Worm (Caenorhabditis elegans) whole organism, L4 larva: ENCODE results near the gene gipc-1.

Experiments used
- F37D6.2 ChIP-seq: sonication (generic microtip); optimal IDR thresholded peaks from 2 replicates; lab custom pipeline; 2016; ENCODE audit warnings: mild to moderate bottlenecking, missing genetic modification characterization, missing compliant biosample characterization
- F49E8.2 ChIP-seq: sonication (generic microtip); optimal IDR thresholded peaks from 2 replicates; lab custom pipeline; 2016; ENCODE audit warnings: missing compliant biosample characterization, mild to moderate bottlenecking, missing genetic modification characterization, borderline replicate concordance
- R02D3.7 ChIP-seq: fragments of 150-350 bp; sonication (generic microtip); optimal IDR thresholded peaks from 3 replicates; lab custom pipeline; 2014; ENCODE audit warnings: missing biosample characterization, missing genetic modification characterization
- Y48G9A.11 ChIP-seq: fragments of 200-800 bp; sonication (Bioruptor generic); IDR thresholded peaks from 2 replicates; pipeline ENCODE4 v1.3.6; 2022; ENCODE audit warnings: missing genetic modification reagents, missing genetic modification characterization, missing compliant biosample characterization
- ZK337.2 ChIP-seq: fragments of 200-800 bp; sonication (Bioruptor generic); IDR thresholded peaks from 2 replicates; pipeline ENCODE4 v1.3.6; 2022; ENCODE audit warnings: missing genetic modification reagents, missing genetic modification characterization, missing compliant biosample characterization
- aha-1 ChIP-seq: fragments of 150-350 bp; peaks from one replicate; lab custom pipeline; 2014; ENCODE audit warnings: missing biosample characterization, missing genetic modification characterization
- ceh-28 ChIP-seq: fragments of 150-350 bp; optimal IDR thresholded peaks from 2 replicates; lab custom pipeline; 2014; ENCODE audit warnings: missing biosample characterization, missing genetic modification reagents, missing genetic modification characterization
- ceh-62 ChIP-seq: sonication (generic microtip); optimal IDR thresholded peaks from 2 replicates; lab custom pipeline; 2017; ENCODE audit warnings: missing biosample characterization, missing genetic modification characterization
- daf-16 ChIP-seq, 3 experiments: sonication (generic microtip); optimal IDR thresholded peaks; 2 replicates each; lab custom pipeline; 2016 to 2017; ENCODE audit warnings: missing genetic modification characterization in 3 of 3, missing genetic modification reagents in 3 of 3, mild to moderate bottlenecking in 2 of 3, missing compliant biosample characterization in 2 of 3, missing biosample characterization in 1 of 3, moderate library complexity in 1 of 3
- dmd-6 ChIP-seq: fragments of 200-800 bp; sonication (Bioruptor generic); IDR thresholded peaks from 2 replicates; pipeline ENCODE4 v1.3.6; 2022; ENCODE audit warnings: missing genetic modification reagents, missing genetic modification characterization, missing compliant biosample characterization
- dmd-9 ChIP-seq: fragments of 200-800 bp; sonication (Bioruptor generic); IDR thresholded peaks from 2 replicates; pipeline ENCODE4 v1.3.6; 2022; ENCODE audit warnings: missing genetic modification reagents, missing genetic modification characterization, missing compliant biosample characterization
- dpl-1 ChIP-seq: fragments of 150-350 bp; optimal IDR thresholded peaks from 2 replicates; lab custom pipeline; 2014; ENCODE audit warnings: missing biosample characterization, missing genetic modification reagents, missing genetic modification characterization
- duxl-1 ChIP-seq: sonication (generic microtip); optimal IDR thresholded peaks from 2 replicates; lab custom pipeline; 2016; ENCODE audit warnings: mild to moderate bottlenecking, missing genetic modification characterization, moderate library complexity, missing compliant biosample characterization; ENCODE audit not compliant: poor library complexity
- dve-1 ChIP-seq: sonication (generic microtip); optimal IDR thresholded peaks from 2 replicates; lab custom pipeline; 2017; ENCODE audit warnings: antibody characterized with exemption, mild to moderate bottlenecking, missing genetic modification characterization, missing compliant biosample characterization; ENCODE audit not compliant: insufficient read depth
- hif-1 ChIP-seq, 2 experiments: sonication (generic microtip); optimal IDR thresholded peaks; 2 replicates each; lab custom pipeline; 2016 to 2017; ENCODE audit warnings: missing compliant biosample characterization in 2 of 2, missing genetic modification characterization in 2 of 2, missing genetic modification reagents in 2 of 2, missing genotype in 2 of 2, mild to moderate bottlenecking in 1 of 2
- hlh-11 ChIP-seq: fragments of 200-800 bp; sonication (Bioruptor generic); optimal IDR thresholded peaks from 2 replicates; lab custom pipeline; 2018; ENCODE audit warnings: mild to moderate bottlenecking, missing genetic modification characterization, missing compliant biosample characterization
- lim-7 ChIP-seq: fragments of 200-800 bp; sonication (Bioruptor generic); IDR thresholded peaks from 2 replicates; pipeline ENCODE4 v1.3.6; 2022; ENCODE audit warnings: missing genetic modification characterization, missing compliant biosample characterization
- lsy-2 ChIP-seq, 2 experiments: fragments of 150-350 bp in 1 of 2; sonication (generic microtip) in 1 of 2; optimal IDR thresholded peaks; 2 replicates each; lab custom pipeline; 2014 to 2017; ENCODE audit warnings: missing biosample characterization in 2 of 2, missing genetic modification characterization in 2 of 2
- mep-1 ChIP-seq: fragments of 150-350 bp; sonication (generic microtip); optimal IDR thresholded peaks from 3 replicates; lab custom pipeline; 2014; ENCODE audit warnings: missing biosample characterization, missing genetic modification characterization
- mes-2 ChIP-seq: sonication (generic microtip); optimal IDR thresholded peaks from 2 replicates; lab custom pipeline; 2016; ENCODE audit warnings: missing genotype, mild to moderate bottlenecking, missing genetic modification characterization, missing compliant biosample characterization; ENCODE audit not compliant: poor library complexity, severe bottlenecking
- nhr-237 ChIP-seq: sonication (generic microtip); optimal IDR thresholded peaks from 2 replicates; lab custom pipeline; 2017; ENCODE audit warnings: missing biosample characterization, missing genetic modification characterization
- nhr-28 ChIP-seq: fragments of 150-350 bp; optimal IDR thresholded peaks from 2 replicates; lab custom pipeline; 2014; ENCODE audit warnings: missing biosample characterization, missing genetic modification characterization
- nhr-48 ChIP-seq: sonication (generic microtip); optimal IDR thresholded peaks from 2 replicates; lab custom pipeline; 2016; ENCODE audit warnings: mild to moderate bottlenecking, missing genetic modification characterization, missing compliant biosample characterization
- nhr-77 ChIP-seq: fragments of 150-350 bp; optimal IDR thresholded peaks from 2 replicates; lab custom pipeline; 2014; ENCODE audit warnings: missing biosample characterization, missing genetic modification characterization
- pha-4 ChIP-seq, 2 experiments: fragments of 150-350 bp in 1 of 2; fragments of 200-800 bp in 1 of 2; sonication (Bioruptor generic) in 1 of 2; IDR thresholded peaks in 1 of 2; optimal IDR thresholded peaks in 1 of 2; 2 replicates each; pipeline versions ENCODE4 v1.3.6 to Lab custom; 2014 to 2022; ENCODE audit warnings: missing genetic modification characterization in 2 of 2, missing genetic modification reagents in 2 of 2, missing biosample characterization in 1 of 2, missing compliant biosample characterization in 1 of 2
- rbr-2 ChIP-seq: sonication (generic microtip); optimal IDR thresholded peaks from 2 replicates; lab custom pipeline; 2016; ENCODE audit warnings: missing genotype, missing genetic modification characterization, missing compliant biosample characterization
- set-16 ChIP-seq: fragments of 200-800 bp; sonication (Bioruptor generic); IDR thresholded peaks from 2 replicates; pipeline ENCODE4 v1.3.6; 2022; ENCODE audit warnings: missing genetic modification reagents, missing genetic modification characterization, missing compliant biosample characterization
- snpc-1.2 ChIP-seq: fragments of 200-800 bp; sonication (Bioruptor generic); IDR thresholded peaks from 2 replicates; pipeline ENCODE4 v1.3.6; 2022; ENCODE audit warnings: missing genetic modification reagents, missing genetic modification characterization, missing compliant biosample characterization
- unc-130 ChIP-seq: sonication (generic microtip); optimal IDR thresholded peaks from 2 replicates; lab custom pipeline; 2016; ENCODE audit warnings: missing genetic modification reagents, missing genetic modification characterization, missing compliant biosample characterization
- unc-62 ChIP-seq, 3 experiments: fragments of 150-350 bp in 1 of 3; sonication (generic microtip); optimal IDR thresholded peaks in 2 of 3; peaks in 1 of 3; 1 replicate in 1 of 3; 2 replicates in 2 of 3; lab custom pipeline; 2014 to 2017; ENCODE audit warnings: missing biosample characterization in 3 of 3, missing genetic modification characterization in 3 of 3, missing genetic modification reagents in 3 of 3, missing genotype in 1 of 3

gipc-1 gene

DNA sequence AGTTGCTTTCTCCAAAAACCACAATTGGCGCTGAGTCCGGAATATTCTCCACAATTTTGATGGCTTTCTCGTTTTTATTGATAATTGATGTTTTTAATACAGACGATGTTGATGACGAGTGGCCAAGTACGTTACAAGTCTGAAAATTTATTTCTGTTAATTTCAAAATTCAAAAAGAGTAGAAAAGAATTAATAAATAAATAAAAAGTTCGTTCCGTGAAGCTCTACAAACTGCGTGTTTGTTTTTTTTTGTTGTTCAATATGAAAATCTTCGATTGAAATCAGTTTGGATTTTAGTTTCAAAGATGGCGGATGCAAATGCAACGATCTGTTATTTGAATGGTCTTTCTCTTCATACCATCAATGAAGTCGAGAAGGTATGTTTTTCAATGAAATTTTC is 40.4 kb downstream of the gipc-1 start, which contains the start of gene F26F4.2:
Gene F26F4.2, plus strand, starts transcription at position 301 of the 400 bp plus-strand sequence.
- no peak for TF ChIP-seq pha-4 (GFP tag; IDR thresholded peaks at IDR 0.05; lab: Robert Waterston, UW)
- TF ChIP-seq pha-4 (tag; optimal IDR thresholded peaks at IDR 0.05; lab: Kevin White, UChicago), result no peak
- TF ChIP-seq snpc-1.2 (GFP tag; lab: Robert Waterston, UW), result no peak

- TF ChIP-seq rbr-2 (tag; lab: Kevin White, UChicago), result peak; percentile 32
- TF ChIP-seq mep-1 (tag; lab: Kevin White, UChicago), result peak; percentile 38
- no peak for TF ChIP-seq ceh-28 (tag; lab: Kevin White, UChicago)
- TF ChIP-seq daf-16 (GFP tag; optimal IDR thresholded peaks at IDR 0.05; lab: Kevin White, UChicago), result no peak
- peak; percentile 33 for TF ChIP-seq daf-16 (tag; optimal IDR thresholded peaks at IDR 0.05; lab: Kevin White, UChicago)
- TF ChIP-seq dmd-9 (GFP tag; lab: Robert Waterston, UW), result 0 out of 2 replicates have a peak, but pooled peaks have one; percentile 37
- peak; percentile 97 for TF ChIP-seq mes-2
- no peak for TF ChIP-seq nhr-237 (tag; lab: Kevin White, UChicago)
- no peak for TF ChIP-seq ceh-62 (tag; lab: Kevin White, UChicago)
- TF ChIP-seq aha-1, result peak; percentile 86
- peak in 1 of 2 experiments; percentile 70 for TF ChIP-seq hif-1 (tag; optimal IDR thresholded peaks at IDR 0.05; lab: Kevin White, UChicago)
- TF ChIP-seq F49E8.2 (tag; lab: Kevin White, UChicago), result peak; percentile 4
- TF ChIP-seq dve-1 (tag; lab: Kevin White, UChicago), result peak; percentile 44
- TF ChIP-seq lsy-2 (tag; optimal IDR thresholded peaks at IDR 0.05; lab: Kevin White, UChicago), result peak in 1 of 2 experiments; percentile 74
- no peak for TF ChIP-seq R02D3.7 (tag; lab: Kevin White, UChicago)
- TF ChIP-seq Y48G9A.11, result 0 out of 2 replicates have a peak, but pooled peaks have one; percentile 15
- no peak for TF ChIP-seq duxl-1 (tag; lab: Kevin White, UChicago)
- peak; percentile 19; the same call in 1 of the 2 replicates for TF ChIP-seq dmd-6
- TF ChIP-seq nhr-28, result peak; percentile 8
- peak; percentile 73 for TF ChIP-seq ZK337.2 (GFP tag; lab: Robert Waterston, UW)
- no peak for TF ChIP-seq set-16 (GFP tag; lab: Robert Waterston, UW)
- peak; percentile 3 for TF ChIP-seq hlh-11 (tag; lab: Kevin White, UChicago)
- peak; percentile 78 for TF ChIP-seq dpl-1 (GFP tag; lab: Kevin White, UChicago)
- peak; percentile 86 for TF ChIP-seq unc-130 (GFP tag; lab: Kevin White, UChicago)
- TF ChIP-seq, all 104 proteins: peak for 17
These were observed 41.7 kb downstream of the gipc-1 start, which contains the start of the genes F26F4.9 and cee-1 for ce11 chrIII:4912317-4912716. F26F4.9 (minus strand) TSS chrIII:4912521. cee-1 (plus strand) TSS chrIII:4912699.

DNA sequence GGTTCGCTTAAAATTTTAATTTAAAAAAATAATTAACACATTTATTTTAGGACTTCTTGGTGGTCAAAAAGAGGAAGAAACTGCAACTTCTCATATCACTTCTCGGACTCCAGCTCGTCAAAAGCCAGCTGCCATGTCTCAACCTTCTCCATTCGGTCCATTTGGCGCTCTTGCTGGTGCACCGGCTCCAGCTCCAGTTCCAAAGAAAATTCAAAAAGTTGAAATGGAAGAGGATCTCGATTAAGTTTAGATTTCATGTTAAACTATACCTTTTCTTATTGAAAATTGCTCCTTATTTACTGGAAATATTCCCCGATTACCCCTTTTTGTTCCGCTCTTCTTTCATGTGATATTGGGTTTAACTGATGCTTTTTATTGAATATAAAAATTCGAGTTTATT is 43.2 kb downstream of the gipc-1 start:
- TF ChIP-seq nhr-77 (tag; lab: Kevin White, UChicago) (no peak), aha-1 (peak; percentile 93), nhr-48 (tag; lab: Kevin White, UChicago) (no peak), nhr-28 (no peak)

DNA sequence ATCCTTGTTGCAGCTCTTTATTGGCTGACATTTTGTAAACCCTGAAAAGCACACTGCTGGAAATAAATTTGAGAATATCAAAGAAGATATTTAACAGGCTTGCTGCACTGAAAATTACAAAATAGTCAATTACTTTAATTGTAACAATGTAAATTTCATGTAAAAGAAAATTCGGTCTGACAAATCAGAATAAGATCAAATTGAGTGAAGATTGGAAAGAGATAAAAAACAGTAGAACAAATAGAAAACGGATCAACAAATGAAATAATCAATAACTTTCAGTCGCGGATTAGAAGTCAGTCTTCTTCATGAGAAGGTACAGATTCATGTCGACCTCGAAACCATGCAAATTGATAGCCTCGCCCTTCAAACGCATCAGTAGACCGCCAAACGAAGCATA is 46.5 kb downstream of the gipc-1 start, which contains the start of gene rars-1:
Gene rars-1, minus strand, starts transcription at position 101 of the 400 bp plus-strand sequence.
- TF ChIP-seq F37D6.2 (tag; lab: Kevin White, UChicago), result no peak
- TF ChIP-seq unc-62 (GFP tag; optimal IDR thresholded peaks at IDR 0.05 in 1 of 2; lab: Kevin White, UChicago), result peak in 1 of 2 experiments; percentile 57
- TF ChIP-seq unc-62 (tag; optimal IDR thresholded peaks at IDR 0.05; lab: Kevin White, UChicago), result no peak
- no peak for TF ChIP-seq lim-7 (GFP tag; lab: Robert Waterston, UW)
